Fruit fly (Drosophila melanogaster) S2 (cell line): Measurements from ENCODE around the gene CG32590.

ENCODE experiments used
- CG8478 ChIP-seq: fragments of >200 bp; optimal IDR thresholded peaks from 2 replicates; lab custom pipeline; 2018
- CTCF ChIP-seq, 2 experiments: fragments of >200 bp; optimal IDR thresholded peaks; 2 replicates each; lab custom pipeline; 2018

DNA sequence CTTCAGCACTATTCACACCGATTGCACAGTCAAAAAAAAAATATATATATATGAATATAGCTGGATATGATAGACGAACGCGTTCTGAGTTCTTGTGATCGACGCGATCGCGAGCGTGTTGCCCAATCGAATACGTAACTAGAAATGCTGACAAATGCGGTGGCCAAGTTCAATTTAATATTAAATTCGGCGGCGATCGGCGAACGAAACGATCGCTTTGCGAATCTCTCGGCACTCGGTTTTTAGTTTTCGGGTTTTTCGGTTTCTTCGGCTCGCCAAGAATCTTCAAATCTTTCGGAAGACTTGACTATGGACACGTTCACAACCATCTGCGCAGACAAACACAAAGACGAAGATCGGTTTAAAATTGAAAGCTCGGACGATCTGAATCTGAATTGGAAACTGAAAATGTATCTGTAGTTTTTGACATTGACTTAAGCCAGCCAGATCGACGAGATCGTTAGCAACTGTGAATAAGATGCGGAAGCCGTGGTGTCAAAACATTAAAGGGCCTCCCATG, 14.3 kb upstream of the CG32590 start, which contains the start of gene CG9521:
- TF ChIP-seq CTCF (optimal IDR thresholded peaks at IDR 0.05; lab: Kevin White, UChicago) (no peak), CG8478 (lab: Kevin White, UChicago) (no peak)
